Worm (Caenorhabditis elegans): ENCODE data around the gene F46C5.9.

The F46C5.9 gene

DNA sequence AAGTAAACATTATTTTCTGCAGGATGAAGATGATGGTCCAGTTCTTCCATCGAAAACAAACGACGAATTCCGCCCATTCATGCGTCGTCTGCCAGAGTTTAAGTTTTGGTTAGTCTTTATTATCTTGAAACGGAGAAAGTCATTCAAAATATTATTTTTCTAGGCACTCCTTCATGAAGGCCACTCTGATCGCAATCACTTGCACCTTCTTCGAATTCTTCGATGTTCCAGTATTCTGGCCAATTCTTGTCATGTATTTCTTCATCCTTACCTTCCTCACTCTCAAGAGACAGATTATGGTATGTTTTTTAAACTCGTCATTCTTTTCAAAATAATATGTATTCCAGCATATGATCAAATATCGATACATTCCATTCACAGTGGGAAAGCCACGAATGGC is 1.3 kb upstream of the F46C5.9 start:
- TF ChIP-seq gei-8 (GFP tag; optimal IDR thresholded peaks at IDR 0.05) (no peak), set-16 (GFP tag; IDR thresholded peaks at IDR 0.05) (no peak), rbr-2 (tag; optimal IDR thresholded peaks at IDR 0.05) (no peak), T26A8.4 (GFP tag; IDR thresholded peaks at IDR 0.05) (peak; percentile 70; the same call in 1 of the 2 replicates), nhr-28 (tag; optimal IDR thresholded peaks at IDR 0.05) (peak; percentile 51)

- TF ChIP-seq aha-1 (tag) (peak; percentile 23), dve-1 (tag; optimal IDR thresholded peaks at IDR 0.05; ENCODE audit: insufficient read depth) (no peak)
Measured at ce11 chrII:8808482-8808881, 2.0 kb downstream of the F46C5.9 start, which contains the start of gene F07H5.10. Gene F07H5.10, minus strand, starts transcription at chrII:8808582.

ce11 chrII:8806921-8807320 is 3.6 kb downstream of the F46C5.9 start, which contains the start of gene pho-13:
Gene pho-13, minus strand, starts transcription at chrII:8807021.
- TF ChIP-seq hlh-11 (tag; optimal IDR thresholded peaks at IDR 0.05) (no peak), ceh-28 (tag; optimal IDR thresholded peaks at IDR 0.05) (no peak), pqm-1 (tag; optimal IDR thresholded peaks at IDR 0.05) (peak; percentile 18), R02D3.7 (tag; optimal IDR thresholded peaks at IDR 0.05) (no peak)

DNA sequence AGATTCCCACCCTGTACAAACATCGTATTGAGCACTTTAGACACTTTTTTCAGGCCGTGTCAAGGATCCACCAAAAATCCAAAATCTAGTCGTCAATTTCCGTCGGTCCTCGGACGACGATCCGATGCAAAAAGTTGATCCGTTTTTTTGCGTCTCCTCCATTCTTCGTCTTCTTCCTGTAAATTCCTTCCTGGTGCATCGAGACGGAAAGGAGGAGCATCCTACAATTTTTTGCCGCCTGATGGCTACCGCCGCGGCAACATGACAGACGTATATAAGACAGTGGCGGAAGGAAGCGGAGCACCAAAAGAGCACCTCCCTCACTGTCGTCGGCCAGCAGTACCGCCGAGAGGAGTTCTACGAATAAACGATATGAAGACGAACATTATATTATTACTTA is 9.7 kb downstream of the F46C5.9 start, which contains the start of gene appg-2:
appg-2 (plus strand) TSS at position 301 of the 400 bp plus-strand sequence.
- no peak for TF ChIP-seq dmd-6 (GFP tag; IDR thresholded peaks at IDR 0.05)
- no peak for TF ChIP-seq nhr-111 (GFP tag; optimal IDR thresholded peaks at IDR 0.05)
- TF ChIP-seq mdt-29 (GFP tag; IDR thresholded peaks at IDR 0.05) = no peak
- no peak for TF ChIP-seq dmd-8 (GFP tag; IDR thresholded peaks at IDR 0.05)
- no peak for TF ChIP-seq ceh-32 (tag; optimal IDR thresholded peaks at IDR 0.05; ENCODE audit: poor library complexity)
- TF ChIP-seq nhr-10 (tag; optimal IDR thresholded peaks at IDR 0.05) = no peak
- TF ChIP-seq nhr-102 (tag; optimal IDR thresholded peaks at IDR 0.05) = no peak
- TF ChIP-seq zip-11 (GFP tag; IDR thresholded peaks at IDR 0.05) = no peak
- TF ChIP-seq sdz-12 (GFP tag; optimal IDR thresholded peaks at IDR 0.05) = no peak
- TF ChIP-seq jun-1 (tag; optimal IDR thresholded peaks at IDR 0.05) = no peak
- TF ChIP-seq nhr-6 (tag; optimal IDR thresholded peaks at IDR 0.05) = no peak
- no peak for TF ChIP-seq mep-1 (tag; optimal IDR thresholded peaks at IDR 0.05)
- no peak for TF ChIP-seq pha-4 (GFP tag; IDR thresholded peaks at IDR 0.05)
- TF ChIP-seq pha-4 (tag; optimal IDR thresholded peaks at IDR 0.05) = no peak
- TF ChIP-seq ZK337.2 (GFP tag; IDR thresholded peaks at IDR 0.05) = no peak
- no peak for TF ChIP-seq daf-16 (GFP tag; optimal IDR thresholded peaks at IDR 0.05)
- TF ChIP-seq daf-16 (tag; optimal IDR thresholded peaks at IDR 0.05) = no peak
- no peak for TF ChIP-seq dmd-9 (GFP tag; IDR thresholded peaks at IDR 0.05)
- no peak for TF ChIP-seq madf-9 (GFP tag; conservative IDR thresholded peaks at IDR 0.05)
- no peak for TF ChIP-seq nhr-76 (tag; optimal IDR thresholded peaks at IDR 0.05)

DNA sequence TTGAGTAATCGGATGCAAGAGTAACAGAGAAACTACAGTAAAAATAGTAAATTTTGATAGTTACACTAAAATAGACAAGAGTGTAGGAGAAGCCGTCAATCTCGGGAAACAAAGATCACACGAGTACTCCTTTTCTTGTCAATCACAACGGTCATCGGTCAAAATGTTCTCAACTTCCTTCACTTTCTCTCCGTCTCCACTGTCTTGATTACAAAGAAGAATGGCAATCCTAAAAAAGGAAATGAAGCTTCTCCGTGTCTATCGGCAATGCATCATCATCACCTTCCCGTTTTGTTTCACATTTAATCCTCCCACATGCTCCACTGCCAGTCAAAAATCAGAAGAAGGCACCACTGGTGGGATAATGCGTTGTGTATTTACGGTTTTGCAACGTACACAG is 10.8 kb downstream of the F46C5.9 start:
- no peak for TF ChIP-seq lir-3 (tag; optimal IDR thresholded peaks at IDR 0.05)
- TF ChIP-seq ztf-11 (tag; optimal IDR thresholded peaks at IDR 0.05) = no peak
- TF ChIP-seq dmd-6 (GFP tag; IDR thresholded peaks at IDR 0.05) = peak; percentile 42
- TF ChIP-seq daf-12 (tag; optimal IDR thresholded peaks at IDR 0.05) = no peak
- no peak for TF ChIP-seq dmd-8 (GFP tag; IDR thresholded peaks at IDR 0.05)

- TF ChIP-seq hmg-1.1 (GFP tag; IDR thresholded peaks at IDR 0.05) = peak; percentile 49
- no peak for TF ChIP-seq lin-38 (GFP tag; IDR thresholded peaks at IDR 0.05)
- no peak for TF ChIP-seq madf-9 (GFP tag; conservative IDR thresholded peaks at IDR 0.05)
- TF ChIP-seq lsy-2 (tag; optimal IDR thresholded peaks at IDR 0.05) = peak; percentile 50 to 74
- TF ChIP-seq hif-1 (tag; optimal IDR thresholded peaks at IDR 0.05) = peak in 1 of 2 experiments; percentile 76
- TF ChIP-seq nhr-42 (GFP tag; IDR thresholded peaks at IDR 0.05) = no peak
- peak; percentile 48 for TF ChIP-seq gei-8 (GFP tag; optimal IDR thresholded peaks at IDR 0.05)
- TF ChIP-seq T20F7.1 (GFP tag; optimal IDR thresholded peaks at IDR 0.05) = no peak
- TF ChIP-seq snpc-1.2 (GFP tag; IDR thresholded peaks at IDR 0.05) = no peak
- no peak for TF ChIP-seq dve-1 (tag; optimal IDR thresholded peaks at IDR 0.05; ENCODE audit: insufficient read depth)
- TF ChIP-seq F10B5.3 (tag; optimal IDR thresholded peaks at IDR 0.05) = no peak
- no peak for TF ChIP-seq lin-29 (GFP tag; IDR thresholded peaks at IDR 0.05)
- TF ChIP-seq mep-1 (tag; optimal IDR thresholded peaks at IDR 0.05) = peak; percentile 77
- no peak for TF ChIP-seq duxl-1 (tag; optimal IDR thresholded peaks at IDR 0.05; ENCODE audit: poor library complexity)
- TF ChIP-seq nhr-28 (tag; optimal IDR thresholded peaks at IDR 0.05) = no peak
Measured at ce11 chrII:8796391-8796790, 14.1 kb downstream of the F46C5.9 start.
